Worm (Caenorhabditis elegans): Measurements from ENCODE around the gene srxa-19.

Gene srxa-19

ce11 chrV:10111129-10111528, 11.4 kb downstream of the srxa-19 start:
- TF ChIP-seq ztf-4 (tag; optimal IDR thresholded peaks at IDR 0.05) (no peak), daf-12 (tag; optimal IDR thresholded peaks at IDR 0.05) (no peak), pha-4 (tag; optimal IDR thresholded peaks at IDR 0.05) (peak; percentile 63), hmg-11 (tag; optimal IDR thresholded peaks at IDR 0.05) (no peak), ZK546.5 (tag; optimal IDR thresholded peaks at IDR 0.05) (no peak), nhr-25 (tag; optimal IDR thresholded peaks at IDR 0.05) (no peak), elt-2 (tag; optimal IDR thresholded peaks at IDR 0.05) (peak; percentile 42), nhr-76 (tag; optimal IDR thresholded peaks at IDR 0.05) (no peak), unc-62 (GFP tag; optimal IDR thresholded peaks at IDR 0.05) (no peak), lin-15B (tag; optimal IDR thresholded peaks at IDR 0.05) (no peak), tbx-2 (tag; optimal IDR thresholded peaks at IDR 0.05) (no peak), nhr-23 (tag; optimal IDR thresholded peaks at IDR 0.05) (no peak), R02D3.7 (tag; optimal IDR thresholded peaks at IDR 0.05) (no peak), egl-27 (tag; optimal IDR thresholded peaks at IDR 0.05) (no peak), fos-1 (tag; optimal IDR thresholded peaks at IDR 0.05) (no peak), pqm-1 (tag; optimal IDR thresholded peaks at IDR 0.05) (peak; percentile 5), fkh-2 (tag; optimal IDR thresholded peaks at IDR 0.05) (no peak), nhr-67 (tag; optimal IDR thresholded peaks at IDR 0.05) (no peak), nhr-77 (tag; optimal IDR thresholded peaks at IDR 0.05) (no peak)

ce11 chrV:10107309-10107708, 15.3 kb downstream of the srxa-19 start, which contains the start of gene C08B6.11:
Gene C08B6.11 (plus strand): TSS chrV:10107609.
- TF ChIP-seq lsy-12 (tag; optimal IDR thresholded peaks at IDR 0.05) (no peak), pqm-1 (tag; optimal IDR thresholded peaks at IDR 0.05) (no peak), elt-3 (tag; optimal IDR thresholded peaks at IDR 0.05) (no peak), ztf-4 (tag; optimal IDR thresholded peaks at IDR 0.05) (no peak), ceh-9 (tag; optimal IDR thresholded peaks at IDR 0.05) (no peak), nhr-237 (tag; optimal IDR thresholded peaks at IDR 0.05) (no peak)

- TF ChIP-seq nhr-43 (tag; optimal IDR thresholded peaks at IDR 0.05; ENCODE audit: poor library complexity, severe bottlenecking): no peak
- no peak for TF ChIP-seq pha-4 (tag; optimal IDR thresholded peaks at IDR 0.05)
- no peak for TF ChIP-seq pqm-1 (tag; optimal IDR thresholded peaks at IDR 0.05)
- TF ChIP-seq nhr-237 (tag; optimal IDR thresholded peaks at IDR 0.05): no peak
- no peak for TF ChIP-seq fkh-2 (tag; optimal IDR thresholded peaks at IDR 0.05)
- TF ChIP-seq elt-3 (tag; optimal IDR thresholded peaks at IDR 0.05): no peak
- no peak for TF ChIP-seq ama-1 (optimal IDR thresholded peaks at IDR 0.05)
- TF ChIP-seq nhr-12 (tag; optimal IDR thresholded peaks at IDR 0.05): no peak
- TF ChIP-seq nhr-67 (tag; optimal IDR thresholded peaks at IDR 0.05): no peak
- no peak for TF ChIP-seq unc-39 (tag; optimal IDR thresholded peaks at IDR 0.05)
- no peak for TF ChIP-seq lin-15B (tag; optimal IDR thresholded peaks at IDR 0.05)
- TF ChIP-seq mdl-1 (tag; optimal IDR thresholded peaks at IDR 0.05): no peak
- no peak for TF ChIP-seq ztf-11 (tag; optimal IDR thresholded peaks at IDR 0.05)
- TF ChIP-seq skn-1 (tag; optimal IDR thresholded peaks at IDR 0.05): no peak
- TF ChIP-seq zag-1 (tag; optimal IDR thresholded peaks at IDR 0.05): no peak
- TF ChIP-seq daf-12 (tag; optimal IDR thresholded peaks at IDR 0.05): no peak
- no peak for TF ChIP-seq R02D3.7 (tag; optimal IDR thresholded peaks at IDR 0.05)
- TF ChIP-seq nhr-11 (tag; optimal IDR thresholded peaks at IDR 0.05): no peak
- no peak for TF ChIP-seq lin-39 (tag; optimal IDR thresholded peaks at IDR 0.05)
Measured at ce11 chrV:10105412-10105811, 17.2 kb downstream of the srxa-19 start, which contains the start of gene C08B6.2. Gene C08B6.2 (plus strand): TSS chrV:10105712.

- TF ChIP-seq fkh-10 (GFP tag; optimal IDR thresholded peaks at IDR 0.05): no peak
- peak; percentile 90 for TF ChIP-seq pqm-1 (tag; optimal IDR thresholded peaks at IDR 0.05)
- no peak for TF ChIP-seq ztf-11 (tag; optimal IDR thresholded peaks at IDR 0.05)
- TF ChIP-seq pha-4 (tag; optimal IDR thresholded peaks at IDR 0.05): peak; percentile 51
- no peak for TF ChIP-seq mml-1 (tag; optimal IDR thresholded peaks at IDR 0.05)
- no peak for TF ChIP-seq nhr-237 (tag; optimal IDR thresholded peaks at IDR 0.05)
- no peak for TF ChIP-seq egl-27 (tag; optimal IDR thresholded peaks at IDR 0.05)
- peak; percentile 76 for TF ChIP-seq elt-2 (tag; optimal IDR thresholded peaks at IDR 0.05)
Measured at ce11 chrV:10104785-10105310, 17.7 kb downstream of the srxa-19 start, which contains the start of gene ugt-17. Gene ugt-17 (minus strand): TSS chrV:10104964.

- TF ChIP-seq pqm-1 (tag; optimal IDR thresholded peaks at IDR 0.05) (peak; percentile 11), elt-2 (tag; optimal IDR thresholded peaks at IDR 0.05) (peak; percentile 69), nhr-76 (tag; optimal IDR thresholded peaks at IDR 0.05) (no peak), lin-39 (tag; optimal IDR thresholded peaks at IDR 0.05) (no peak), nhr-11 (tag; optimal IDR thresholded peaks at IDR 0.05) (no peak)
Measured at ce11 chrV:10103811-10104210, 18.8 kb downstream of the srxa-19 start.

Measured in whole organism, L3 larva.